Worm (Caenorhabditis elegans) whole organism, young adult: ENCODE measurements around the gene C24F3.2.

ENCODE experiments used
- B0019.2 ChIP-seq: fragments of 200-800 bp; sonication (Bioruptor generic); conservative IDR thresholded peaks from 2 replicates; pipeline ENCODE4 v1.3.6; 2022; ENCODE audit warnings: missing genetic modification reagents, missing genetic modification characterization, missing compliant biosample characterization
- C06A6.2 ChIP-seq: fragments of 200-800 bp; sonication (Bioruptor generic); conservative IDR thresholded peaks from 2 replicates; pipeline ENCODE4 v1.3.6; 2022; ENCODE audit warnings: missing genetic modification characterization, missing compliant biosample characterization
- F23B12.7 ChIP-seq: sonication (generic microtip); optimal IDR thresholded peaks from 2 replicates; lab custom pipeline; 2017; ENCODE audit warnings: missing genetic modification characterization, mild to moderate bottlenecking, missing compliant biosample characterization, antibody characterized with exemption, moderate library complexity; ENCODE audit not compliant: insufficient read depth
- F33H1.4 ChIP-seq: fragments of 200-800 bp; sonication (Bioruptor generic); IDR thresholded peaks from 2 replicates; pipeline ENCODE4 v1.3.6; 2022; ENCODE audit warnings: missing genetic modification reagents, missing genetic modification characterization, missing compliant biosample characterization
- F55B11.4 ChIP-seq: sonication (generic microtip); optimal IDR thresholded peaks from 2 replicates; lab custom pipeline; 2016; ENCODE audit warnings: missing compliant biosample characterization, missing genetic modification characterization, borderline replicate concordance; ENCODE audit not compliant: insufficient read depth
- F57A8.1 ChIP-seq: fragments of 200-800 bp; sonication (Bioruptor generic); optimal IDR thresholded peaks from 2 replicates; lab custom pipeline; 2018; ENCODE audit warnings: mild to moderate bottlenecking, missing genetic modification characterization, moderate library complexity, missing compliant biosample characterization
- aptf-3 ChIP-seq: fragments of 200-800 bp; sonication (Bioruptor generic); IDR thresholded peaks from 2 replicates; pipeline ENCODE4 v1.3.6; 2022; ENCODE audit warnings: missing genetic modification characterization, missing compliant biosample characterization
- attf-5 ChIP-seq: fragments of 200-800 bp; sonication (Bioruptor generic); optimal IDR thresholded peaks from 2 replicates; lab custom pipeline; 2018; ENCODE audit warnings: mild to moderate bottlenecking, missing genetic modification characterization, missing compliant biosample characterization
- bed-1 ChIP-seq: fragments of 200-800 bp; sonication (Bioruptor generic); IDR thresholded peaks from 2 replicates; pipeline ENCODE4 v1.3.6; 2022; ENCODE audit warnings: missing genetic modification reagents, missing genetic modification characterization, missing compliant biosample characterization
- ceh-27 ChIP-seq: fragments of 200-800 bp; sonication (Bioruptor generic); optimal IDR thresholded peaks from 2 replicates; lab custom pipeline; 2018; ENCODE audit warnings: mild to moderate bottlenecking, missing genetic modification characterization, moderate library complexity, missing compliant biosample characterization
- chd-7 ChIP-seq: sonication (generic microtip); optimal IDR thresholded peaks from 2 replicates; lab custom pipeline; 2016; ENCODE audit warnings: mild to moderate bottlenecking, missing genetic modification characterization, moderate library complexity, missing compliant biosample characterization
- dox-1 ChIP-seq: fragments of 200-800 bp; sonication (Bioruptor generic); IDR thresholded peaks from 2 replicates; pipeline ENCODE4 v1.3.6; 2022; ENCODE audit warnings: missing genetic modification reagents, missing genetic modification characterization, missing compliant biosample characterization
- efl-1 ChIP-seq: fragments of 150-350 bp; optimal IDR thresholded peaks from 2 replicates; lab custom pipeline; 2014; ENCODE audit warnings: missing biosample characterization, missing genetic modification reagents, missing genetic modification characterization
- ets-4 ChIP-seq: fragments of 200-800 bp; sonication (Bioruptor generic); optimal IDR thresholded peaks from 2 replicates; lab custom pipeline; 2018; ENCODE audit warnings: mild to moderate bottlenecking, missing genetic modification characterization, missing compliant biosample characterization
- gei-17 ChIP-seq: fragments of 200-800 bp; sonication (Bioruptor generic); optimal IDR thresholded peaks from 2 replicates; lab custom pipeline; 2018; ENCODE audit warnings: mild to moderate bottlenecking, missing genetic modification characterization, missing compliant biosample characterization
- hlh-26 ChIP-seq: fragments of 200-800 bp; sonication (Bioruptor generic); conservative IDR thresholded peaks from 2 replicates; pipeline ENCODE4 v1.3.6; 2022; ENCODE audit warnings: missing genetic modification reagents, missing genetic modification characterization, missing compliant biosample characterization
- hsf-1 ChIP-seq: fragments of 200-800 bp; sonication (Bioruptor generic); IDR thresholded peaks from 2 replicates; pipeline ENCODE4 v1.3.6; 2022; ENCODE audit warnings: missing genetic modification reagents, missing genetic modification characterization, missing compliant biosample characterization
- lag-1 ChIP-seq: fragments of 200-800 bp; sonication (Bioruptor generic); IDR thresholded peaks from 2 replicates; pipeline ENCODE4 v1.3.6; 2022; ENCODE audit warnings: missing genetic modification reagents, missing genetic modification characterization, missing compliant biosample characterization
- lin-26 ChIP-seq: fragments of 200-800 bp; sonication (Bioruptor generic); IDR thresholded peaks from 2 replicates; pipeline ENCODE4 v1.3.6; 2022; ENCODE audit warnings: missing genetic modification reagents, missing genetic modification characterization, missing compliant biosample characterization
- lin-35 ChIP-seq, 3 experiments: fragments of 150-350 bp in 2 of 3; sonication (generic microtip) in 1 of 3; optimal IDR thresholded peaks; 2 replicates each; lab custom pipeline; 2014 to 2018; ENCODE audit warnings: missing biosample characterization in 3 of 3, missing genetic modification characterization in 3 of 3, missing genetic modification reagents in 3 of 3
- lin-40 ChIP-seq: sonication (generic microtip); optimal IDR thresholded peaks from 2 replicates; lab custom pipeline; 2016; ENCODE audit warnings: missing genetic modification characterization, mild to moderate bottlenecking, missing compliant biosample characterization, missing genotype, missing genetic modification reagents
- lin-54 ChIP-seq: fragments of 200-800 bp; sonication (Bioruptor generic); optimal IDR thresholded peaks from 2 replicates; lab custom pipeline; 2018; ENCODE audit warnings: mild to moderate bottlenecking, missing genetic modification characterization, missing compliant biosample characterization
- lir-1 ChIP-seq: fragments of 200-800 bp; sonication (Bioruptor generic); conservative IDR thresholded peaks from 2 replicates; pipeline ENCODE4 v1.3.6; 2022; ENCODE audit warnings: missing genetic modification reagents, missing genetic modification characterization, missing compliant biosample characterization
- lsl-1 ChIP-seq: fragments of 200-800 bp; sonication (Bioruptor generic); optimal IDR thresholded peaks from 2 replicates; lab custom pipeline; 2018; ENCODE audit warnings: mild to moderate bottlenecking, missing genetic modification characterization, moderate library complexity, missing compliant biosample characterization
- madf-10 ChIP-seq: sonication (generic microtip); optimal IDR thresholded peaks from 2 replicates; lab custom pipeline; 2016; ENCODE audit warnings: mild to moderate bottlenecking, missing genetic modification characterization, missing compliant biosample characterization
- madf-3 ChIP-seq: fragments of 200-800 bp; sonication (Bioruptor generic); IDR thresholded peaks from 2 replicates; pipeline ENCODE4 v1.3.6; 2022; ENCODE audit warnings: missing genetic modification reagents, missing genetic modification characterization, missing compliant biosample characterization
- madf-8 ChIP-seq: fragments of 200-800 bp; sonication (Bioruptor generic); conservative IDR thresholded peaks from 2 replicates; pipeline ENCODE4 v1.3.6; 2022; ENCODE audit warnings: missing genetic modification reagents, missing genetic modification characterization, missing compliant biosample characterization
- mcd-1 ChIP-seq: fragments of 200-800 bp; sonication (Bioruptor generic); IDR thresholded peaks from 2 replicates; pipeline ENCODE4 v1.3.6; 2022; ENCODE audit warnings: missing genetic modification reagents, missing genetic modification characterization, missing compliant biosample characterization
- mel-28 ChIP-seq: sonication (generic microtip); optimal IDR thresholded peaks from 2 replicates; lab custom pipeline; 2016; ENCODE audit warnings: borderline replicate concordance, mild to moderate bottlenecking, missing genetic modification characterization, missing compliant biosample characterization
- mes-4 ChIP-seq: sonication (generic microtip); optimal IDR thresholded peaks from 2 replicates; lab custom pipeline; 2016; ENCODE audit warnings: missing genotype, missing genetic modification characterization, missing compliant biosample characterization
- nfyb-1 ChIP-seq: fragments of 200-800 bp; sonication (Bioruptor generic); IDR thresholded peaks from 2 replicates; pipeline ENCODE4 v1.3.6; 2022; ENCODE audit warnings: missing genetic modification reagents, missing genetic modification characterization, missing compliant biosample characterization
- snpc-4 ChIP-seq, 5 experiments: fragments of 150-350 bp in 1 of 5; sonication (generic microtip) in 4 of 5; optimal IDR thresholded peaks; 2 replicates each; lab custom pipeline; 2014 to 2018; ENCODE audit warnings: missing genetic modification characterization in 5 of 5, missing biosample characterization in 3 of 5, antibody characterized with exemption in 2 of 5, mild to moderate bottlenecking in 2 of 5, missing compliant biosample characterization in 2 of 5, missing genotype in 2 of 5, moderate library complexity in 2 of 5, missing genetic modification reagents in 1 of 5
- tbp1 ChIP-seq: fragments of 200-800 bp; sonication (Bioruptor generic); optimal IDR thresholded peaks from 2 replicates; lab custom pipeline; 2018; ENCODE audit warnings: mild to moderate bottlenecking, missing genetic modification characterization, missing compliant biosample characterization
- tlf-1 ChIP-seq: fragments of 200-800 bp; sonication (Bioruptor generic); optimal IDR thresholded peaks from 2 replicates; lab custom pipeline; 2018; ENCODE audit warnings: mild to moderate bottlenecking, missing genetic modification characterization, missing compliant biosample characterization
- unc-130 ChIP-seq: sonication (generic microtip); optimal IDR thresholded peaks from 2 replicates; lab custom pipeline; 2016; ENCODE audit warnings: missing genetic modification reagents, missing genetic modification characterization, missing compliant biosample characterization
- xnd-1 ChIP-seq: sonication (generic microtip); optimal IDR thresholded peaks from 2 replicates; lab custom pipeline; 2016; ENCODE audit warnings: missing genotype, missing genetic modification reagents, missing genetic modification characterization, missing compliant biosample characterization
- ztf-3 ChIP-seq: fragments of 200-800 bp; sonication (Bioruptor generic); optimal IDR thresholded peaks from 2 replicates; lab custom pipeline; 2018; ENCODE audit warnings: mild to moderate bottlenecking, missing genetic modification characterization, missing compliant biosample characterization

Gene C24F3.2

ce11 chrIV:10194345-10194744 is 28.0 kb upstream of the C24F3.2 start, which contains the start of gene ptrg-1:
TSS of gene ptrg-1 (minus strand) at chrIV:10194445.
- no peak for TF ChIP-seq ceh-27 (GFP tag; lab: Kevin White, UChicago)

DNA sequence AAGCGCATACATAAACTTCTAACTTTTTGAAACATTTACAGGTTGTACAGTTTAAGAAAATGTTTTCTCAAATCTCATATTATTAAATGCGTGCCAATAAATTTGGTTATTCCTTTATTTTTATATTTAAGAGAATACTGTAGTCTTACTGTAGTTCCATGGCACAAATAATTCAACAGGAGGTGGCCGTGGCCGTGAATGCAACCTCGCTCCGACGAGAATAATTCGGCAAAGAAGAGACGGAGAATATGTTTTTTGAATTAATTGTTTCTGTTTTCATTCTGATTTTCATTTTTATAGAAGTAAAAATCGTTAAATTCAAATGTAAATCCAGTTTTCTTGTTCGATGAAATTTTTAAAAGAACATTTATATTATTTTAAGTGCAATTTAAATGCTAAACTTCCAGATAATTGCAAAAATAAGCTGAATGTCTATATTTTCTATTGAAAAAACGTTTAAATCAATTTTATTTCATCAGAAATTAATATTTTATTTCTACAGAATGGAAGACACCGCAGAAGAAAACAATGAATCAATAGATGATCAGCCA is 24.9 kb upstream of the C24F3.2 start, which contains the start of gene gon-4:
Gene gon-4 (plus strand): TSS at position 501 of the 551 bp plus-strand sequence.
- TF ChIP-seq gei-17 (no peak), madf-8 (GFP tag; lab: Robert Waterston, UW) (no peak), hlh-26 (GFP tag; lab: Robert Waterston, UW) (no peak), unc-130 (GFP tag; lab: Kevin White, UChicago) (peak; percentile 18), ceh-27 (GFP tag; lab: Kevin White, UChicago) (peak; percentile 16), efl-1 (GFP tag; lab: Kevin White, UChicago) (no peak), lsl-1 (peak; percentile 59), mcd-1 (GFP tag; lab: Robert Waterston, UW) (peak; percentile 42; the same call in 1 of the 2 replicates), lin-54 (GFP tag; lab: Kevin White, UChicago) (no peak), attf-5 (peak; percentile 41)

DNA sequence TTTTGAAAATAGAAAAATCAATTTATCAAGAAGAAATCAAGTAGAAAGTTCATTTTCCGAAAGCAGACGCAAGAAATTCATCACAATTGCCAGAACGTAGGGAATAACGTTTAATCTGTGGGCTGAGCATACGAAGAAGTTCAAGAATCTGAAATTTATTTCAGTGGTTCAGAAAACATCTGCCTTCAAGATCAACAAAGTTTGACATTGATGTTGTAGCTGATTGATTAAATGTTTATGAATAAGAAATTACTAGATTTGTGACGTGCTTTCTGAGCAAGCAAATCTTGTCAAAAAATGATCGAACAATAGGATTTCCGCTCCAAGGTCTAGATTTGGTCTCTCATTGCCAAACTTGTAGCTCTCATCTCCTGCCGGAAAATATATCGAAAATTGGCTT is 16.2 kb upstream of the C24F3.2 start, which contains the start of gene K04D7.6:
Gene K04D7.6 (minus strand): TSS at position 101 of the 400 bp plus-strand sequence.
- no peak for TF ChIP-seq lag-1
- no peak for TF ChIP-seq nfyb-1 (GFP tag; lab: Robert Waterston, UW)
- no peak for TF ChIP-seq chd-7 (tag; lab: Kevin White, UChicago)
- no peak for TF ChIP-seq madf-3 (GFP tag; lab: Robert Waterston, UW)
- no peak for TF ChIP-seq F23B12.7 (tag; lab: Kevin White, UChicago)
- TF ChIP-seq C06A6.2 (GFP tag; lab: Robert Waterston, UW): no peak
- TF ChIP-seq ztf-3 (GFP tag; lab: Kevin White, UChicago): no peak
- no peak for TF ChIP-seq bed-1 (GFP tag; lab: Robert Waterston, UW)
- TF ChIP-seq B0019.2 (GFP tag; lab: Robert Waterston, UW): no peak
- TF ChIP-seq lsl-1: no peak
- no peak for TF ChIP-seq mel-28 (tag; lab: Kevin White, UChicago)
- TF ChIP-seq xnd-1 (tag; lab: Kevin White, UChicago): no peak
- TF ChIP-seq F55B11.4: no peak
- TF ChIP-seq hsf-1 (GFP tag; lab: Robert Waterston, UW): no peak
- no peak for TF ChIP-seq lir-1 (GFP tag; lab: Robert Waterston, UW)
- no peak for TF ChIP-seq snpc-4 (GFP tag; optimal IDR thresholded peaks at IDR 0.05; lab: Kevin White, UChicago)
- no peak for TF ChIP-seq snpc-4 (tag; optimal IDR thresholded peaks at IDR 0.05; lab: Kevin White, UChicago)
- no peak for TF ChIP-seq ets-4 (GFP tag; lab: Kevin White, UChicago)
- no peak for TF ChIP-seq tbp1 (GFP tag; lab: Kevin White, UChicago)

DNA sequence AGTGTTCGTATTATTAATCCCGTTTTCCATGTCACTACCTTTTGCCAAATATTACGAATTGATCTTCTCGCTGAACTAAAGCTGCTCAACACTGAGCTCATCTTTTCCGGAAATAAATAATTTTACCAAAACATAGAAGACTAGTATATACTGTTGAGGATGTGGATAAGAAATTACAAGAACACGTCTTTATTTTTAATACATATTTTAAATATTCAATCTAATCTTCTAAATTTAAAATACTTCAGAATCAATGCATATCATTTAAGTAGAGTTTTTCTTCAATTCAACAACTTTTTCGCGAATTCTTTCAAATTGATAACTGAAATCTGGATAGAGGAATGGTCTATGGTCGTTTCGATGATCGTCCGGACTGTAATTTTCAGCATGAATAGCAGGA is 7.5 kb upstream of the C24F3.2 start, which contains the start of gene abt-1:
Gene abt-1 (minus strand): TSS at position 101 of the 400 bp plus-strand sequence.
- TF ChIP-seq tbp1 (GFP tag; lab: Kevin White, UChicago) (no peak), F33H1.4 (no peak), aptf-3 (no peak), dox-1 (GFP tag; lab: Robert Waterston, UW) (no peak), madf-10 (tag; lab: Kevin White, UChicago) (no peak), tlf-1 (GFP tag; lab: Kevin White, UChicago) (no peak), F57A8.1 (GFP tag; lab: Kevin White, UChicago) (no peak), lin-35 (GFP tag; optimal IDR thresholded peaks at IDR 0.05; lab: Kevin White, UChicago) (no peak), lin-26 (GFP tag; lab: Robert Waterston, UW) (no peak), mes-4 (tag; lab: Kevin White, UChicago) (no peak), lin-40 (tag; lab: Kevin White, UChicago) (no peak)
